Worm (Caenorhabditis elegans) whole organism, young adult: Measurements from ENCODE around the gene sru-22.

Experiments
- F37B4.10 ChIP-seq: fragments of 200-800 bp; sonication (Bioruptor generic); IDR thresholded peaks from 2 replicates; pipeline ENCODE4 v1.3.6; 2022; ENCODE audit warnings: missing genetic modification characterization, missing compliant biosample characterization
- Y79H2A.3 ChIP-seq: fragments of 200-800 bp; sonication (Bioruptor generic); conservative IDR thresholded peaks from 2 replicates; pipeline ENCODE4 v1.3.6; 2022; ENCODE audit warnings: missing genetic modification reagents, missing genetic modification characterization, missing compliant biosample characterization
- egl-44 ChIP-seq: fragments of 200-800 bp; sonication (Bioruptor generic); IDR thresholded peaks from 2 replicates; pipeline ENCODE4 v1.3.6; 2022; ENCODE audit warnings: missing genetic modification reagents, missing genetic modification characterization, missing compliant biosample characterization
- egrh-3 ChIP-seq: fragments of 200-800 bp; sonication (Bioruptor generic); IDR thresholded peaks from 2 replicates; pipeline ENCODE4 v1.3.6; 2022; ENCODE audit warnings: missing genetic modification reagents, missing genetic modification characterization, missing compliant biosample characterization
- xnd-1 ChIP-seq: sonication (generic microtip); optimal IDR thresholded peaks from 2 replicates; lab custom pipeline; 2016; ENCODE audit warnings: missing genotype, missing genetic modification reagents, missing genetic modification characterization, missing compliant biosample characterization

ce11 chrV:15959456-15959855, 15.3 kb downstream of the sru-22 start:
- TF ChIP-seq F37B4.10 (GFP tag; lab: Robert Waterston, UW): no peak
- TF ChIP-seq xnd-1: no peak
- no peak for TF ChIP-seq Y79H2A.3 (GFP tag; lab: Robert Waterston, UW)
- no peak for TF ChIP-seq egrh-3 (GFP tag; lab: Robert Waterston, UW)
- TF ChIP-seq egl-44 (GFP tag; lab: Robert Waterston, UW): no peak
